Worm (Caenorhabditis elegans): Measurements from ENCODE around the gene T08D2.5.

ce11 chrX:192534-192933 is 15.4 kb downstream of the T08D2.5 start, which contains the start of gene T08D2.8:
- TF ChIP-seq ama-1 (optimal IDR thresholded peaks at IDR 0.05) (no peak), fkh-10 (GFP tag; optimal IDR thresholded peaks at IDR 0.05) (no peak), ceh-82 (tag; optimal IDR thresholded peaks at IDR 0.05) (no peak), ceh-28 (tag; optimal IDR thresholded peaks at IDR 0.05) (no peak), fos-1 (tag; optimal IDR thresholded peaks at IDR 0.05) (no peak), jun-1 (tag; optimal IDR thresholded peaks at IDR 0.05) (no peak), nhr-11 (tag; optimal IDR thresholded peaks at IDR 0.05) (no peak), zag-1 (tag; optimal IDR thresholded peaks at IDR 0.05) (no peak), elt-1 (tag; optimal IDR thresholded peaks at IDR 0.05) (no peak), unc-39 (tag; optimal IDR thresholded peaks at IDR 0.05) (no peak)
